Worm (Caenorhabditis elegans): ENCODE measurements around the gene D1054.18.

Gene D1054.18

ce11 chrV:10805934-10806333, 4.9 kb upstream of the D1054.18 start, which contains the start of gene prp-38:
TSS of gene prp-38 (minus strand) at chrV:10806034.
- TF ChIP-seq mab-5 (tag; optimal IDR thresholded peaks at IDR 0.05), result no peak
- TF ChIP-seq blmp-1 (tag; optimal IDR thresholded peaks at IDR 0.05), result no peak
- TF ChIP-seq flh-1 (GFP tag; optimal IDR thresholded peaks at IDR 0.05), result no peak
- TF ChIP-seq mep-1 (tag; optimal IDR thresholded peaks at IDR 0.05), result no peak
- TF ChIP-seq snpc-4 (tag; optimal IDR thresholded peaks at IDR 0.05), result no peak
- no peak for TF ChIP-seq nhr-2 (tag; optimal IDR thresholded peaks at IDR 0.05)
- TF ChIP-seq lsy-2 (tag; optimal IDR thresholded peaks at IDR 0.05), result no peak
- no peak for TF ChIP-seq M03D4.4 (tag; optimal IDR thresholded peaks at IDR 0.05)
- TF ChIP-seq ztf-11 (tag; optimal IDR thresholded peaks at IDR 0.05), result no peak
- TF ChIP-seq mls-2 (tag; optimal IDR thresholded peaks at IDR 0.05), result no peak
- TF ChIP-seq tbx-8 (GFP tag; optimal IDR thresholded peaks at IDR 0.05), result no peak
- no peak for TF ChIP-seq hlh-1 (tag; optimal IDR thresholded peaks at IDR 0.05)
- TF ChIP-seq drap-1 (GFP tag; optimal IDR thresholded peaks at IDR 0.05), result no peak
- no peak for TF ChIP-seq elt-3 (tag; optimal IDR thresholded peaks at IDR 0.05)
- no peak for TF ChIP-seq ham-2 (GFP tag; optimal IDR thresholded peaks at IDR 0.05)
- no peak for TF ChIP-seq nhr-12 (tag; optimal IDR thresholded peaks at IDR 0.05)
- no peak for TF ChIP-seq ces-1 (GFP tag; optimal IDR thresholded peaks at IDR 0.05)
- no peak for TF ChIP-seq zip-8 (tag; optimal IDR thresholded peaks at IDR 0.05)

DNA sequence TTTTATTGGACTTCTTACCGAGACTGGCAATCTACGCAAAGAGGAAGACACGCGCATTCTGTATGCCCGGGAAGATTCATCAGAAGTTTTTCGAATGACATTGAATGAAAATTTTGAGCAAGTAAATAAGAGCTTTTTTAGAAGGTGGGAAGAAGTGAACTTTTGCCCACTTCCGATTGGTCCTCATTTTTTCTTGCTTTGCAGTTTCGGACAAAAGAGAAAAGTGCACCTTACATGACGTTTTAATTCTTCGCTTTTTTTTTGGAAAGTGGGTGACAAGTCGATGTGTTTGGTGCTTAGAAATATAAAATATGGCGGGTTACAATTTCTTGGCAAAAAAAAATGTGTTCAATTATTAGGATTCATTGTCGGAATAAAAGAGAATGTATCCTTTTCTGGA, 3.4 kb upstream of the D1054.18 start, which contains the start of gene secs-1:
Gene secs-1 (minus strand): TSS at position 101 of the 400 bp plus-strand sequence.
- no peak for TF ChIP-seq bed-3 (GFP tag; optimal IDR thresholded peaks at IDR 0.05)

- TF ChIP-seq tbx-8 (GFP tag; optimal IDR thresholded peaks at IDR 0.05) (no peak), ceh-83 (GFP tag; optimal IDR thresholded peaks at IDR 0.05) (no peak)
Measured at ce11 chrV:10802060-10802459, 1.1 kb upstream of the D1054.18 start.

- TF ChIP-seq lsy-2 (tag; optimal IDR thresholded peaks at IDR 0.05), result no peak
- TF ChIP-seq drap-1 (GFP tag; optimal IDR thresholded peaks at IDR 0.05), result no peak
- TF ChIP-seq nhr-237 (tag; optimal IDR thresholded peaks at IDR 0.05), result no peak
- no peak for TF ChIP-seq pha-4 (tag; optimal IDR thresholded peaks at IDR 0.05)
- TF ChIP-seq sptf-1 (tag; optimal IDR thresholded peaks at IDR 0.05), result no peak
- TF ChIP-seq lin-13 (tag; optimal IDR thresholded peaks at IDR 0.05), result no peak
- TF ChIP-seq nhr-76 (tag; optimal IDR thresholded peaks at IDR 0.05), result no peak
- TF ChIP-seq ztf-11 (tag; optimal IDR thresholded peaks at IDR 0.05), result no peak
- no peak for TF ChIP-seq mep-1 (tag; optimal IDR thresholded peaks at IDR 0.05)
- TF ChIP-seq sem-2 (GFP tag; optimal IDR thresholded peaks at IDR 0.05), result no peak
- no peak for TF ChIP-seq hlh-1 (tag; optimal IDR thresholded peaks at IDR 0.05)
- no peak for TF ChIP-seq blmp-1 (tag; optimal IDR thresholded peaks at IDR 0.05)
- no peak for TF ChIP-seq flh-1 (GFP tag; optimal IDR thresholded peaks at IDR 0.05)
- no peak for TF ChIP-seq elt-1 (tag; optimal IDR thresholded peaks at IDR 0.05; ENCODE audit: borderline replicate concordance, insufficient read depth)
Measured at ce11 chrV:10798090-10798489, 2.9 kb downstream of the D1054.18 start, which contains the start of gene srh-184. TSS of gene srh-184 (minus strand) at chrV:10798190.

- TF ChIP-seq mab-5 (tag; optimal IDR thresholded peaks at IDR 0.05) (no peak), zip-8 (tag; optimal IDR thresholded peaks at IDR 0.05) (no peak), lin-32 (GFP tag; optimal IDR thresholded peaks at IDR 0.05) (no peak)
Measured at ce11 chrV:10795494-10795893, 5.5 kb downstream of the D1054.18 start, which contains the start of gene D1054.19. TSS of gene D1054.19 (plus strand) at chrV:10795794.

DNA sequence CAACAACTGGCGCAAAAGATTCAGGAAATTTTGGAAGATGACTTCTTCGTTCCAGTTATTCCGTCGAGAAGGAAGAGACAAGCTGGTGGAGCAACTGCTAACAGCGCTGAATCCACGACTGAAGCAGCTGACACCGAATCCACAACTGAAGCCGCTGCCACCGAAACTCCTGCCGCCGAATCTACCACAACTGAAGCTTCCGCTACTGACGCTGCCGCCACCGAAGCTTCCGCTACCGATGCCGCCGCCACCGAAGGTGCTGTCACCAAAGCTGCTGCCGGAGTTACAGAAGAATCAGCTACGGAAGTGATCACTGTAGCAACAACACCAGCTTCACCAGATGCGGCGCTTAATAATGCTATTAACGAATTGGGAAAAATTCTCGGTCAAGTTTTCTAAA, 6.5 kb downstream of the D1054.18 start:
- TF ChIP-seq mls-2 (tag; optimal IDR thresholded peaks at IDR 0.05), result no peak
- TF ChIP-seq ztf-11 (tag; optimal IDR thresholded peaks at IDR 0.05), result no peak
- no peak for TF ChIP-seq zip-8 (tag; optimal IDR thresholded peaks at IDR 0.05)
- TF ChIP-seq tbx-8 (GFP tag; optimal IDR thresholded peaks at IDR 0.05), result no peak
- TF ChIP-seq ceh-39 (tag; optimal IDR thresholded peaks at IDR 0.05), result no peak
- no peak for TF ChIP-seq sptf-1 (tag; optimal IDR thresholded peaks at IDR 0.05)
- TF ChIP-seq mab-5 (tag; optimal IDR thresholded peaks at IDR 0.05), result no peak
- no peak for TF ChIP-seq pha-4 (tag; optimal IDR thresholded peaks at IDR 0.05)
- TF ChIP-seq lin-13 (tag; optimal IDR thresholded peaks at IDR 0.05), result no peak
- TF ChIP-seq mep-1 (tag; optimal IDR thresholded peaks at IDR 0.05), result no peak
- no peak for TF ChIP-seq nhr-2 (tag; optimal IDR thresholded peaks at IDR 0.05)
- TF ChIP-seq ceh-83 (GFP tag; optimal IDR thresholded peaks at IDR 0.05), result no peak
- TF ChIP-seq cnd-1 (tag; optimal IDR thresholded peaks at IDR 0.05), result no peak
- TF ChIP-seq drap-1 (GFP tag; optimal IDR thresholded peaks at IDR 0.05), result no peak
- TF ChIP-seq flh-1 (GFP tag; optimal IDR thresholded peaks at IDR 0.05), result no peak
- TF ChIP-seq sem-2 (GFP tag; optimal IDR thresholded peaks at IDR 0.05), result no peak
- no peak for TF ChIP-seq ham-2 (GFP tag; optimal IDR thresholded peaks at IDR 0.05)
- TF ChIP-seq ceh-43 (GFP tag; optimal IDR thresholded peaks at IDR 0.05), result no peak

Measured in whole organism, mixed stage, embryonic.